Fruit fly (Drosophila melanogaster) whole organism, prepupa: Measurements from ENCODE around the gene CG5556.

Experiments used
- CG11294 ChIP-seq: fragments of 200-800 bp; sonication (Bioruptor generic); IDR thresholded peaks from 2 replicates; pipeline ENCODE4 v1.3.6; 2022; ENCODE audit warnings: missing biosample characterization, missing genetic modification characterization
- CG11902 ChIP-seq: fragments of 200-800 bp; sonication (Bioruptor generic); optimal IDR thresholded peaks from 3 replicates; lab custom pipeline; 2016; ENCODE audit warnings: missing biosample characterization, missing genetic modification characterization
- CG4318 ChIP-seq: fragments of 200-800 bp; sonication (Bioruptor generic); optimal IDR thresholded peaks from 3 replicates; lab custom pipeline; 2017; ENCODE audit warnings: missing biosample characterization, mild to moderate bottlenecking, missing genetic modification characterization
- Sox102F ChIP-seq: fragments of 200-800 bp; sonication (Bioruptor generic); optimal IDR thresholded peaks from 2 replicates; lab custom pipeline; 2016; ENCODE audit warnings: missing biosample characterization, mild to moderate bottlenecking, missing genetic modification characterization
- achi ChIP-seq: fragments of 200-800 bp; sonication (Bioruptor generic); optimal IDR thresholded peaks from 3 replicates; lab custom pipeline; 2016; ENCODE audit warnings: missing biosample characterization, missing genetic modification characterization
- acj6 ChIP-seq: fragments of 200-800 bp; sonication (Bioruptor generic); optimal IDR thresholded peaks from 3 replicates; lab custom pipeline; 2016; ENCODE audit warnings: missing biosample characterization, missing genetic modification characterization
- pdm3 ChIP-seq: fragments of 200-800 bp; sonication (Bioruptor generic); optimal IDR thresholded peaks from 3 replicates; lab custom pipeline; 2016; ENCODE audit warnings: missing biosample characterization, missing genetic modification characterization
- spab ChIP-seq: fragments of 200-800 bp; sonication (Bioruptor generic); optimal IDR thresholded peaks from 2 replicates; lab custom pipeline; 2017; ENCODE audit warnings: missing biosample characterization, mild to moderate bottlenecking, missing genetic modification characterization, missing genetic modification reagents
- svp ChIP-seq: fragments of 200-800 bp; sonication (Bioruptor generic); peaks from one replicate; lab custom pipeline; 2016; ENCODE audit warnings: missing biosample characterization, missing genetic modification characterization

dm6 chr2L:1354819-1355218, 2.2 kb upstream of the CG5556 start, which contains the start of gene CG31924:
- TF ChIP-seq achi (GFP tag; lab: Kevin White, UChicago) (no peak), svp (GFP tag; lab: Kevin White, UChicago) (no peak), CG4318 (GFP tag; lab: Kevin White, UChicago) (no peak), CG11294 (GFP tag; lab: Robert Waterston, UW) (no peak), acj6 (GFP tag; lab: Kevin White, UChicago) (no peak), CG11902 (GFP tag; lab: Kevin White, UChicago) (no peak), pdm3 (GFP tag; lab: Kevin White, UChicago) (no peak), Sox102F (GFP tag; lab: Kevin White, UChicago) (no peak), spab (no peak)
